Fruit fly (Drosophila melanogaster) whole organism, prepupa: ENCODE measurements around the gene CG14421.
A peak's percentile ranks its signal among the peaks of the same experiment; 100 is the strongest.

Experiments
- CG10631 ChIP-seq: fragments of 200-800 bp; sonication (Bioruptor generic); optimal IDR thresholded peaks from 2 replicates; lab custom pipeline; 2016; ENCODE audit warnings: missing biosample characterization, missing genetic modification characterization
- CG10669 ChIP-seq: fragments of 200-800 bp; sonication (Bioruptor generic); optimal IDR thresholded peaks from 3 replicates; lab custom pipeline; 2018; ENCODE audit warnings: missing biosample characterization, mild to moderate bottlenecking, missing genetic modification characterization, moderate library complexity
- CG11294 ChIP-seq: fragments of 200-800 bp; sonication (Bioruptor generic); IDR thresholded peaks from 2 replicates; pipeline ENCODE4 v1.3.6; 2022; ENCODE audit warnings: missing biosample characterization, missing genetic modification characterization
- CG11902 ChIP-seq: fragments of 200-800 bp; sonication (Bioruptor generic); optimal IDR thresholded peaks from 3 replicates; lab custom pipeline; 2016; ENCODE audit warnings: missing biosample characterization, missing genetic modification characterization
- CG15336 ChIP-seq: fragments of 200-800 bp; sonication (Bioruptor generic); IDR thresholded peaks from 2 replicates; pipeline ENCODE4 v1.3.6; 2022; ENCODE audit warnings: missing biosample characterization, missing genetic modification characterization
- CG3032 ChIP-seq: fragments of 200-800 bp; optimal IDR thresholded peaks from 2 replicates; lab custom pipeline; 2019; ENCODE audit warnings: missing biosample characterization, mild to moderate bottlenecking, missing genetic modification characterization, moderate library complexity
- CG31627 ChIP-seq: fragments of 200-800 bp; sonication (Bioruptor generic); optimal IDR thresholded peaks from 3 replicates; lab custom pipeline; 2016; ENCODE audit warnings: missing biosample characterization, missing genetic modification characterization
- CG32006 ChIP-seq: fragments of 200-800 bp; sonication (Bioruptor generic); optimal IDR thresholded peaks from 3 replicates; lab custom pipeline; 2017; ENCODE audit warnings: missing biosample characterization, mild to moderate bottlenecking, missing genetic modification characterization
- CG3919 ChIP-seq: fragments of 200-800 bp; sonication (Bioruptor generic); optimal IDR thresholded peaks from 3 replicates; lab custom pipeline; 2016; ENCODE audit warnings: missing biosample characterization, missing genetic modification characterization
- CG6276 ChIP-seq: fragments of 200-800 bp; sonication (Bioruptor generic); optimal IDR thresholded peaks from 2 replicates; lab custom pipeline; 2017; ENCODE audit warnings: missing biosample characterization, mild to moderate bottlenecking, missing genetic modification characterization
- CG6808 ChIP-seq: fragments of 200-800 bp; sonication (Bioruptor generic); optimal IDR thresholded peaks from 3 replicates; lab custom pipeline; 2017; ENCODE audit warnings: missing biosample characterization, missing genetic modification characterization, mild to moderate bottlenecking, moderate library complexity, missing genetic modification reagents
- CG8119 ChIP-seq: fragments of 200-800 bp; sonication (Bioruptor generic); IDR thresholded peaks from 3 replicates; pipeline ENCODE4 v1.3.6; 2022; ENCODE audit warnings: missing biosample characterization, missing genetic modification characterization
- CG8319 ChIP-seq: fragments of 200-800 bp; sonication (Bioruptor generic); optimal IDR thresholded peaks from 3 replicates; lab custom pipeline; 2016; ENCODE audit warnings: missing biosample characterization, missing genetic modification characterization
- CG8632 ChIP-seq: fragments of 200-800 bp; sonication (Bioruptor generic); optimal IDR thresholded peaks from 3 replicates; lab custom pipeline; 2016; ENCODE audit warnings: missing biosample characterization, missing genetic modification characterization
- Eip78C ChIP-seq: fragments of 200-800 bp; sonication (Bioruptor generic); peaks from one replicate; lab custom pipeline; 2016; ENCODE audit warnings: missing biosample characterization, missing genetic modification characterization
- Eip93F ChIP-seq: fragments of 200-800 bp; sonication (Bioruptor generic); optimal IDR thresholded peaks from 2 replicates; lab custom pipeline; 2016; ENCODE audit warnings: missing biosample characterization, mild to moderate bottlenecking, missing genetic modification characterization
- Ets21C ChIP-seq: fragments of 200-800 bp; sonication (Bioruptor generic); optimal IDR thresholded peaks from 3 replicates; lab custom pipeline; 2016; ENCODE audit warnings: missing biosample characterization, missing genetic modification characterization
- Ets96B ChIP-seq: fragments of 200-800 bp; optimal IDR thresholded peaks from 2 replicates; lab custom pipeline; 2019; ENCODE audit warnings: missing biosample characterization, mild to moderate bottlenecking, missing genetic modification characterization, moderate library complexity
- Gug ChIP-seq: fragments of 200-800 bp; sonication (Bioruptor generic); IDR thresholded peaks from 2 replicates; pipeline ENCODE4 v1.3.6; 2022; ENCODE audit warnings: missing biosample characterization, missing genetic modification characterization
- Hr39 ChIP-seq: fragments of 200-800 bp; sonication (Bioruptor generic); optimal IDR thresholded peaks from 2 replicates; lab custom pipeline; 2016; ENCODE audit warnings: missing biosample characterization, missing genetic modification characterization
- Hr4 ChIP-seq: fragments of 200-800 bp; sonication (Bioruptor generic); optimal IDR thresholded peaks from 3 replicates; lab custom pipeline; 2016; ENCODE audit warnings: missing biosample characterization, missing genetic modification characterization
- Met ChIP-seq: fragments of 200-800 bp; sonication (Bioruptor generic); optimal IDR thresholded peaks from 3 replicates; lab custom pipeline; 2016; ENCODE audit warnings: missing biosample characterization, missing genetic modification characterization
- OdsH ChIP-seq: fragments of 200-800 bp; sonication (Bioruptor generic); optimal IDR thresholded peaks from 3 replicates; lab custom pipeline; 2016; ENCODE audit warnings: missing biosample characterization, missing genetic modification characterization
- Smox ChIP-seq: fragments of 200-800 bp; sonication (Bioruptor generic); optimal IDR thresholded peaks from 3 replicates; lab custom pipeline; 2016; ENCODE audit warnings: missing biosample characterization, missing genetic modification characterization
- Sox102F ChIP-seq: fragments of 200-800 bp; sonication (Bioruptor generic); optimal IDR thresholded peaks from 2 replicates; lab custom pipeline; 2016; ENCODE audit warnings: missing biosample characterization, mild to moderate bottlenecking, missing genetic modification characterization
- achi ChIP-seq: fragments of 200-800 bp; sonication (Bioruptor generic); optimal IDR thresholded peaks from 3 replicates; lab custom pipeline; 2016; ENCODE audit warnings: missing biosample characterization, missing genetic modification characterization
- acj6 ChIP-seq: fragments of 200-800 bp; sonication (Bioruptor generic); optimal IDR thresholded peaks from 3 replicates; lab custom pipeline; 2016; ENCODE audit warnings: missing biosample characterization, missing genetic modification characterization
- cyc ChIP-seq: fragments of 200-800 bp; sonication (Bioruptor generic); optimal IDR thresholded peaks from 3 replicates; lab custom pipeline; 2016; ENCODE audit warnings: missing biosample characterization, missing genetic modification characterization
- dsx ChIP-seq: fragments of 200-800 bp; optimal IDR thresholded peaks from 3 replicates; lab custom pipeline; 2019; ENCODE audit warnings: missing biosample characterization, mild to moderate bottlenecking, missing genetic modification characterization, moderate library complexity; ENCODE audit not compliant: poor library complexity, severe bottlenecking
- eg ChIP-seq: fragments of 200-800 bp; sonication (Bioruptor generic); IDR thresholded peaks from 3 replicates; pipeline ENCODE4 v1.3.6; 2022; ENCODE audit warnings: missing biosample characterization, missing genetic modification characterization
- esn ChIP-seq: fragments of 200-800 bp; sonication (Bioruptor generic); optimal IDR thresholded peaks from 2 replicates; lab custom pipeline; 2016; ENCODE audit warnings: missing biosample characterization, mild to moderate bottlenecking, missing genetic modification characterization, moderate library complexity
- fd85E ChIP-seq: fragments of 200-800 bp; sonication (Bioruptor generic); optimal IDR thresholded peaks from 3 replicates; lab custom pipeline; 2016; ENCODE audit warnings: missing biosample characterization, missing genetic modification characterization
- fkh ChIP-seq: fragments of 200-800 bp; sonication (Bioruptor generic); optimal IDR thresholded peaks from 3 replicates; lab custom pipeline; 2017; ENCODE audit warnings: missing biosample characterization, mild to moderate bottlenecking, missing genetic modification characterization, moderate library complexity
- lz ChIP-seq: fragments of 200-800 bp; sonication (Bioruptor generic); optimal IDR thresholded peaks from 3 replicates; lab custom pipeline; 2016; ENCODE audit warnings: missing biosample characterization, missing genetic modification characterization
- net ChIP-seq: fragments of 200-800 bp; sonication (Bioruptor generic); optimal IDR thresholded peaks from 3 replicates; lab custom pipeline; 2016; ENCODE audit warnings: missing biosample characterization, missing genetic modification characterization
- spab ChIP-seq: fragments of 200-800 bp; sonication (Bioruptor generic); optimal IDR thresholded peaks from 2 replicates; lab custom pipeline; 2017; ENCODE audit warnings: missing biosample characterization, mild to moderate bottlenecking, missing genetic modification characterization, missing genetic modification reagents
- ss ChIP-seq, 2 experiments: fragments of 200-800 bp; sonication (Bioruptor generic); optimal IDR thresholded peaks; 2 replicates in 1 of 2; 3 replicates in 1 of 2; lab custom pipeline; 2017 to 2018; ENCODE audit warnings: mild to moderate bottlenecking in 2 of 2, missing biosample characterization in 2 of 2, missing genetic modification characterization in 2 of 2, moderate library complexity in 1 of 2
- svp ChIP-seq: fragments of 200-800 bp; sonication (Bioruptor generic); peaks from one replicate; lab custom pipeline; 2016; ENCODE audit warnings: missing biosample characterization, missing genetic modification characterization
- topi ChIP-seq: fragments of 200-800 bp; sonication (Bioruptor generic); optimal IDR thresholded peaks from 3 replicates; lab custom pipeline; 2016; ENCODE audit warnings: missing biosample characterization, missing genetic modification characterization

CG14421 gene

DNA sequence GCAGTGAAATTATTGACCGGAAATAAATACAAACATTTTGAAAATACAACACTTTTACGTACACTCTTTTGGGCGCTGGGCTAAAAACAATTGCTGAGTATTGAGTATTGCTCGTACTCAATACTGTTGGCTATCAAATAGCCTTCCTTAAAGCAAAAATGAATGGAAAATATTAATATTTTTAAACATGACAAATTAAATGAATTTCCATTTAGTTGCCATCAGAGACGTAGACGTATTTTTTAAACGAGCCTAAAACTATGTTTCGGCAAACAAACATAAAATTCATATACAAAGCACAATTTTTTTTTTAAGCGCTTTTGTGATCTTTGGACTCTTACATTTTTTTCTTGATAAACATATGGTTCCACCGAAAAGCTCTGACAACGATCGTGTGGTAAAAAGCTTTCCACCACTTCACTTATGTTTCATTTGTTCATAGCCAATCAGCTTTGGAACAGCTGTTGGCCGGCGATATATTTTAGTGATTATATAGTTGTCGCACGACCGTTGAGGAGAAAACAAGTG is 6.4 kb downstream of the CG14421 start, which contains the start of gene CG3603 (continued):
- TF ChIP-seq CG8319 (peak; percentile 72), CG15336 (peak; percentile 55; the same call in 1 of the 2 replicates), CG11294 (GFP tag; lab: Robert Waterston, UW) (no peak), CG6276 (peak; percentile 93), svp (GFP tag; lab: Kevin White, UChicago) (peak; percentile 78), lz (GFP tag; lab: Kevin White, UChicago) (peak; percentile 53), net (GFP tag; lab: Kevin White, UChicago) (peak; percentile 83), cyc (peak; percentile 35), Ets96B (peak; percentile 55)

DNA sequence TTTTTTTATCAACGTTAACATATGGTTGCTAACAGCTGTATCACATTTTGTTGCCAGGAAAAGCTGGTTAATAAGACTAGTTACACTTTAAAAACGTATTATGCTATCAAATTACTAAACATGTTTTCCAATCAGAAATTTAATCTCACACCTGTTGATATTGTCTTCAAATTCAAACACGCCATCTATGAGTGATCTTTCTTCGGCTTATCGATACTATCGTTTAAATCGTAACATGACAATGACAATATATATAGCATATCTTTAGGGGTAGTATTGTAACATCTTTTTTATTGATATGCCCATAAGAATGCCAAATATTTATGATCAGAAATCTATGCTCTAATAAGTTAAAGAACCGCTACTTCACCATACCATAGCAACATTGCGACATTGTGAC is 7.9 kb downstream of the CG14421 start:
- TF ChIP-seq dsx (GFP tag; lab: Kevin White, UChicago) (peak; percentile 32), CG11902 (GFP tag; lab: Kevin White, UChicago) (no peak), Eip78C (peak; percentile 29)

DNA sequence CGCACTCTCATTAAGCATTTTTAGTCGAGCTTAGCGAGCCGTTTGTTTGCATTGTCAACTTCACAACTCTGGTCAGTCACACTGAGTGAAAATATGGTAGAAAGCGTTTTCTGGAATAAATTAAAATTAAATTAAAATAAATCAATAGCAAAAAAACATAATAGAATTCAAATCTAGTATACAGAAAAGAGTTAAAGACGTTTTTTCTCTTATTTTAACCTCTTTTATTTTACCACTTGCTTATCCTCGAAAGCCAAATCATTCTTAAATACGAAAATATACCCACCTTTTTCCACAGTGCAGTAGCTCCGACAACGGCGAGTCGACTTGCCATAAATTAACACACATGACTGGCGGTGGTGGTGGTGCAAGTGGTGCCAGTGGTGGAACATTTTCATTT is 10.4 kb downstream of the CG14421 start:
- TF ChIP-seq acj6 (GFP tag; lab: Kevin White, UChicago) = peak; percentile 9
- TF ChIP-seq esn (GFP tag; lab: Kevin White, UChicago) = peak; percentile 40
- TF ChIP-seq lz (GFP tag; lab: Kevin White, UChicago) = peak; percentile 2
- peak; percentile 42 for TF ChIP-seq CG32006
- TF ChIP-seq topi (GFP tag; lab: Kevin White, UChicago) = peak; percentile 22
- peak; percentile 12 for TF ChIP-seq achi
- TF ChIP-seq CG10669 (GFP tag; lab: Kevin White, UChicago) = peak; percentile 9
- TF ChIP-seq svp (GFP tag; lab: Kevin White, UChicago) = peak; percentile 71
- peak; percentile 3 for TF ChIP-seq CG8632 (GFP tag; lab: Kevin White, UChicago)
- no peak for TF ChIP-seq fd85E (GFP tag; lab: Kevin White, UChicago)
- TF ChIP-seq CG31627 = peak; percentile 21
- no peak for TF ChIP-seq Eip93F (GFP tag; lab: Kevin White, UChicago)
- TF ChIP-seq CG3919 (GFP tag; lab: Kevin White, UChicago) = no peak
- TF ChIP-seq cyc = peak; percentile 9
- TF ChIP-seq Met (GFP tag; lab: Kevin White, UChicago) = peak; percentile 6
- no peak for TF ChIP-seq net (GFP tag; lab: Kevin White, UChicago)
- 0 out of 2 replicates have a peak, but pooled peaks have one; percentile 24 for TF ChIP-seq CG15336
- no peak for TF ChIP-seq Gug (GFP tag; lab: Robert Waterston, UW)
- peak; percentile 14 for TF ChIP-seq Smox (GFP tag; lab: Kevin White, UChicago)
- TF ChIP-seq Hr4 (GFP tag; lab: Kevin White, UChicago) = peak; percentile 18
- peak; percentile 82 for TF ChIP-seq Eip78C
- no peak for TF ChIP-seq fkh (GFP tag; lab: Kevin White, UChicago)
- TF ChIP-seq Ets21C (GFP tag; lab: Kevin White, UChicago) = peak; percentile 0
- no peak for TF ChIP-seq Sox102F (GFP tag; lab: Kevin White, UChicago)
- TF ChIP-seq CG10631 (GFP tag; lab: Kevin White, UChicago) = peak; percentile 0
- TF ChIP-seq CG8119 (GFP tag; lab: Robert Waterston, UW) = peak; percentile 47; the same call in 1 of the 3 replicates
- peak; percentile 40 for TF ChIP-seq OdsH (GFP tag; lab: Kevin White, UChicago)
- TF ChIP-seq Hr39 (GFP tag; lab: Kevin White, UChicago) = no peak
- TF ChIP-seq eg (GFP tag; lab: Robert Waterston, UW) = no peak
- no peak for TF ChIP-seq CG6808 (GFP tag; lab: Kevin White, UChicago)
- no peak for TF ChIP-seq CG6276
- peak in 1 of 2 experiments; percentile 9 for TF ChIP-seq ss (GFP tag; optimal IDR thresholded peaks at IDR 0.05; lab: Kevin White, UChicago)
- TF ChIP-seq CG3032 = no peak
- TF ChIP-seq spab = no peak
- TF ChIP-seq, all 60 proteins: peak for 21
